Worm (Caenorhabditis elegans) whole organism, young adult: ENCODE data around the gene nlp-80.
A peak's percentile ranks its signal among the peaks of the same experiment; 100 is the strongest.

Source experiments
- F49E8.2 ChIP-seq: sonication (generic microtip); optimal IDR thresholded peaks from 3 replicates; lab custom pipeline; 2017; ENCODE audit warnings: missing genetic modification characterization, mild to moderate bottlenecking, missing compliant biosample characterization, antibody characterized with exemption, moderate library complexity; ENCODE audit not compliant: insufficient read depth
- ceh-79 ChIP-seq: sonication (generic microtip); optimal IDR thresholded peaks from 2 replicates; lab custom pipeline; 2017; ENCODE audit warnings: mild to moderate bottlenecking, missing genetic modification characterization, missing compliant biosample characterization
- him-1 ChIP-seq: sonication (generic microtip); optimal IDR thresholded peaks from 2 replicates; lab custom pipeline; 2016; ENCODE audit warnings: missing genotype, missing genetic modification reagents, missing genetic modification characterization, missing compliant biosample characterization
- lin-26 ChIP-seq: fragments of 200-800 bp; sonication (Bioruptor generic); IDR thresholded peaks from 2 replicates; pipeline ENCODE4 v1.3.6; 2022; ENCODE audit warnings: missing genetic modification reagents, missing genetic modification characterization, missing compliant biosample characterization
- lin-35 ChIP-seq, 3 experiments: fragments of 150-350 bp in 2 of 3; sonication (generic microtip) in 1 of 3; optimal IDR thresholded peaks; 2 replicates each; lab custom pipeline; 2014 to 2018; ENCODE audit warnings: missing biosample characterization in 3 of 3, missing genetic modification characterization in 3 of 3, missing genetic modification reagents in 3 of 3
- lin-40 ChIP-seq: sonication (generic microtip); optimal IDR thresholded peaks from 2 replicates; lab custom pipeline; 2016; ENCODE audit warnings: missing genetic modification characterization, mild to moderate bottlenecking, missing compliant biosample characterization, missing genotype, missing genetic modification reagents
- madf-6 ChIP-seq: fragments of 200-800 bp; sonication (Bioruptor generic); IDR thresholded peaks from 2 replicates; pipeline ENCODE4 v1.3.6; 2022; ENCODE audit warnings: missing genetic modification reagents, missing genetic modification characterization, missing compliant biosample characterization
- nfya-1 ChIP-seq: sonication (generic microtip); optimal IDR thresholded peaks from 2 replicates; lab custom pipeline; 2017; ENCODE audit warnings: antibody characterized with exemption, missing compliant biosample characterization, missing genetic modification characterization, borderline replicate concordance; ENCODE audit not compliant: insufficient read depth
- nhr-90 ChIP-seq: sonication (generic microtip); optimal IDR thresholded peaks from 2 replicates; lab custom pipeline; 2016; ENCODE audit warnings: missing genotype, mild to moderate bottlenecking, missing genetic modification characterization, missing compliant biosample characterization
- pbrm-1 ChIP-seq: fragments of 200-800 bp; sonication (Bioruptor generic); IDR thresholded peaks from 2 replicates; pipeline ENCODE4 v1.3.6; 2022; ENCODE audit warnings: missing genetic modification reagents, missing genetic modification characterization, missing compliant biosample characterization
- pha-4 ChIP-seq: fragments of 150-350 bp; sonication (generic microtip); optimal IDR thresholded peaks from 2 replicates; lab custom pipeline; 2014; ENCODE audit warnings: missing biosample characterization, missing genetic modification reagents, missing genetic modification characterization
- repo-1 ChIP-seq: sonication (generic microtip); optimal IDR thresholded peaks from 2 replicates; lab custom pipeline; 2017; ENCODE audit warnings: mild to moderate bottlenecking, missing genetic modification characterization, missing compliant biosample characterization
- sea-2 ChIP-seq: fragments of 200-800 bp; sonication (Bioruptor generic); IDR thresholded peaks from 2 replicates; pipeline ENCODE4 v1.3.6; 2022; ENCODE audit warnings: missing genetic modification characterization, missing compliant biosample characterization
- ztf-26 ChIP-seq: sonication (generic microtip); optimal IDR thresholded peaks from 2 replicates; lab custom pipeline; 2017; ENCODE audit warnings: missing genetic modification characterization, missing compliant biosample characterization

DNA sequence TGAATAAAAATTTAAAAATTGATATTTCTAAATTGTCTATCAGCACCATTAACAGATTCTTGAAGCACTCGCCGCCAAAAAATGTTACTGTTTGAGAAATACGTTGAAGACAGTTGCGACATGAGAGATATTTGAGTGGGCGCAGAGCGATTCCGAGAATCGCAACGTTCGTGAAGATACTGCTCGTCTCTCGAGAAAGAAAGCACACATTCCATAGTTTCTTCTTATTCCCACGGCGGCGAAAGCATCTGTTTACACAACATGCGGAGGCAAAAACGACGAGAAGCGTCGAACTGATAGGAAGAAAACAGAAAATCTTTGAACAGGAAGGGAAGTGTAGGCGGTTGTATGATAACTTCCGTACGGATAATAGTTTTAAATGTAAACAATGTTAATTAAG is 17.1 kb upstream of the nlp-80 start:
- no peak for TF ChIP-seq ztf-26 (tag; lab: Kevin White, UChicago)
- no peak for TF ChIP-seq him-1 (tag; lab: Kevin White, UChicago)
- no peak for TF ChIP-seq lin-26
- TF ChIP-seq pha-4 (tag; lab: Kevin White, UChicago), result no peak
- no peak for TF ChIP-seq ceh-79
- TF ChIP-seq pbrm-1, result no peak
- TF ChIP-seq repo-1 (tag; lab: Kevin White, UChicago), result no peak
- TF ChIP-seq nhr-90 (tag; lab: Kevin White, UChicago), result no peak
- peak; percentile 6 for TF ChIP-seq lin-40 (tag; lab: Kevin White, UChicago)
- TF ChIP-seq sea-2 (GFP tag; lab: Robert Waterston, UW), result no peak
- no peak for TF ChIP-seq madf-6 (GFP tag; lab: Robert Waterston, UW)
- no peak for TF ChIP-seq F49E8.2 (tag; lab: Kevin White, UChicago)
- no peak for TF ChIP-seq nfya-1 (tag; lab: Kevin White, UChicago)
- TF ChIP-seq lin-35 (GFP tag; optimal IDR thresholded peaks at IDR 0.05; lab: Kevin White, UChicago), result no peak
